Fruit fly (Drosophila melanogaster) whole organism, prepupa: ENCODE data around the gene CG42590.

ENCODE experiments used
- CG10631 ChIP-seq: fragments of 200-800 bp; sonication (Bioruptor generic); optimal IDR thresholded peaks from 2 replicates; lab custom pipeline; 2016; ENCODE audit warnings: missing biosample characterization, missing genetic modification characterization
- CG11762 ChIP-seq: fragments of 200-800 bp; sonication (Bioruptor generic); optimal IDR thresholded peaks from 3 replicates; lab custom pipeline; 2016; ENCODE audit warnings: missing biosample characterization, missing genetic modification characterization; ENCODE audit not compliant: insufficient read depth
- CG3032 ChIP-seq: fragments of 200-800 bp; optimal IDR thresholded peaks from 2 replicates; lab custom pipeline; 2019; ENCODE audit warnings: missing biosample characterization, mild to moderate bottlenecking, missing genetic modification characterization, moderate library complexity
- CG31627 ChIP-seq: fragments of 200-800 bp; sonication (Bioruptor generic); optimal IDR thresholded peaks from 3 replicates; lab custom pipeline; 2016; ENCODE audit warnings: missing biosample characterization, missing genetic modification characterization
- CG6276 ChIP-seq: fragments of 200-800 bp; sonication (Bioruptor generic); optimal IDR thresholded peaks from 2 replicates; lab custom pipeline; 2017; ENCODE audit warnings: missing biosample characterization, mild to moderate bottlenecking, missing genetic modification characterization
- CG8632 ChIP-seq: fragments of 200-800 bp; sonication (Bioruptor generic); optimal IDR thresholded peaks from 3 replicates; lab custom pipeline; 2016; ENCODE audit warnings: missing biosample characterization, missing genetic modification characterization
- Hr38 ChIP-seq: sonication (Bioruptor generic); optimal IDR thresholded peaks from 2 replicates; lab custom pipeline; 2016; ENCODE audit warnings: missing biosample characterization, missing genetic modification characterization
- esn ChIP-seq: fragments of 200-800 bp; sonication (Bioruptor generic); optimal IDR thresholded peaks from 2 replicates; lab custom pipeline; 2016; ENCODE audit warnings: missing biosample characterization, mild to moderate bottlenecking, missing genetic modification characterization, moderate library complexity
- pdm3 ChIP-seq: fragments of 200-800 bp; sonication (Bioruptor generic); optimal IDR thresholded peaks from 3 replicates; lab custom pipeline; 2016; ENCODE audit warnings: missing biosample characterization, missing genetic modification characterization
- ss ChIP-seq, 2 experiments: fragments of 200-800 bp; sonication (Bioruptor generic); optimal IDR thresholded peaks; 2 replicates in 1 of 2; 3 replicates in 1 of 2; lab custom pipeline; 2017 to 2018; ENCODE audit warnings: mild to moderate bottlenecking in 2 of 2, missing biosample characterization in 2 of 2, missing genetic modification characterization in 2 of 2, moderate library complexity in 1 of 2
- svp ChIP-seq: fragments of 200-800 bp; sonication (Bioruptor generic); peaks from one replicate; lab custom pipeline; 2016; ENCODE audit warnings: missing biosample characterization, missing genetic modification characterization

- TF ChIP-seq CG3032 (tag; lab: Kevin White, UChicago) (no peak), pdm3 (GFP tag; lab: Kevin White, UChicago) (no peak), CG8632 (GFP tag; lab: Kevin White, UChicago) (no peak), CG31627 (GFP tag; lab: Kevin White, UChicago) (no peak), ss (GFP tag; optimal IDR thresholded peaks at IDR 0.05; lab: Kevin White, UChicago) (no peak), CG10631 (GFP tag; lab: Kevin White, UChicago) (no peak), Hr38 (GFP tag; lab: Kevin White, UChicago) (no peak), svp (GFP tag; lab: Kevin White, UChicago) (no peak), esn (GFP tag; lab: Kevin White, UChicago) (no peak), CG6276 (GFP tag; lab: Kevin White, UChicago) (no peak), CG11762 (GFP tag; lab: Kevin White, UChicago) (no peak)
Measured at dm6 chr3L:8077953-8078352, 8.9 kb upstream of the CG42590 start.
